Worm (Caenorhabditis elegans): ENCODE measurements around the gene F46C3.7.
A peak's percentile ranks its signal among the peaks of the same experiment; 100 is the strongest.
"Not testable (repeated sequence)": the region's sequence is repeated elsewhere in the genome, so short reads cannot be mapped to it uniquely, and the experiment has no call there.

F46C3.7 gene

ce11 chrX:11439740-11440139 lies at the start of gene F46C3.7:
Gene F46C3.7, plus strand, starts transcription at chrX:11440040.
- TF ChIP-seq nhr-237 (tag; optimal IDR thresholded peaks at IDR 0.05); nhr-76 (tag; optimal IDR thresholded peaks at IDR 0.05); unc-62 (GFP tag; optimal IDR thresholded peaks at IDR 0.05): not testable (repeated sequence)

- TF ChIP-seq ham-2 (GFP tag; optimal IDR thresholded peaks at IDR 0.05) (no peak), elt-1 (tag; optimal IDR thresholded peaks at IDR 0.05; ENCODE audit: borderline replicate concordance, insufficient read depth) (no peak), flh-1 (GFP tag; optimal IDR thresholded peaks at IDR 0.05) (no peak), nhr-2 (tag; optimal IDR thresholded peaks at IDR 0.05) (no peak), pha-4 (tag; optimal IDR thresholded peaks at IDR 0.05) (no peak), hlh-1 (tag; optimal IDR thresholded peaks at IDR 0.05) (no peak), mab-5 (tag; optimal IDR thresholded peaks at IDR 0.05) (no peak), nhr-76 (tag; optimal IDR thresholded peaks at IDR 0.05) (no peak)
Observed at ce11 chrX:11392924-11393323, 46.9 kb upstream of the F46C3.7 start, which contains the start of gene prx-12. Gene prx-12, plus strand, starts transcription at chrX:11393294.

ce11 chrX:11400467-11401184 lies 39.2 kb upstream of the F46C3.7 start:
- TF ChIP-seq nhr-12 (tag; optimal IDR thresholded peaks at IDR 0.05), result no peak
- no peak for TF ChIP-seq ceh-43 (GFP tag; optimal IDR thresholded peaks at IDR 0.05)
- TF ChIP-seq unc-39 (tag; optimal IDR thresholded peaks at IDR 0.05), result no peak
- TF ChIP-seq zip-8 (tag; optimal IDR thresholded peaks at IDR 0.05), result no peak
- no peak for TF ChIP-seq lsy-2 (tag; optimal IDR thresholded peaks at IDR 0.05)
- no peak for TF ChIP-seq ham-2 (GFP tag; optimal IDR thresholded peaks at IDR 0.05)
- no peak for TF ChIP-seq cnd-1 (tag; optimal IDR thresholded peaks at IDR 0.05)
- TF ChIP-seq flh-1 (GFP tag; optimal IDR thresholded peaks at IDR 0.05), result no peak
- no peak for TF ChIP-seq nhr-76 (tag; optimal IDR thresholded peaks at IDR 0.05)
- TF ChIP-seq elt-1 (tag; optimal IDR thresholded peaks at IDR 0.05; ENCODE audit: borderline replicate concordance, insufficient read depth), result no peak
- no peak for TF ChIP-seq ces-1 (GFP tag; optimal IDR thresholded peaks at IDR 0.05)
- no peak for TF ChIP-seq blmp-1 (tag; optimal IDR thresholded peaks at IDR 0.05)
- TF ChIP-seq mls-2 (tag; optimal IDR thresholded peaks at IDR 0.05), result no peak
- TF ChIP-seq M03D4.4 (tag; optimal IDR thresholded peaks at IDR 0.05), result no peak

ce11 chrX:11405908-11406307 lies 33.9 kb upstream of the F46C3.7 start, which contains the start of gene slo-2:
Gene slo-2, minus strand, starts transcription at chrX:11405931.
- TF ChIP-seq ham-2 (GFP tag; optimal IDR thresholded peaks at IDR 0.05), result no peak
- no peak for TF ChIP-seq mab-5 (tag; optimal IDR thresholded peaks at IDR 0.05)
- TF ChIP-seq tbx-8 (GFP tag; optimal IDR thresholded peaks at IDR 0.05), result no peak
- TF ChIP-seq ces-1 (GFP tag; optimal IDR thresholded peaks at IDR 0.05), result peak; percentile 89
- no peak for TF ChIP-seq elt-3 (tag; optimal IDR thresholded peaks at IDR 0.05)
- TF ChIP-seq M03D4.4 (tag; optimal IDR thresholded peaks at IDR 0.05), result no peak
- no peak for TF ChIP-seq ceh-39 (tag; optimal IDR thresholded peaks at IDR 0.05)

- TF ChIP-seq nhr-2 (tag; optimal IDR thresholded peaks at IDR 0.05) (no peak), ztf-11 (tag; optimal IDR thresholded peaks at IDR 0.05) (no peak), ceh-83 (GFP tag; optimal IDR thresholded peaks at IDR 0.05) (no peak), mab-5 (tag; optimal IDR thresholded peaks at IDR 0.05) (no peak), bed-3 (GFP tag; optimal IDR thresholded peaks at IDR 0.05) (no peak), nhr-237 (tag; optimal IDR thresholded peaks at IDR 0.05) (no peak), nhr-12 (tag; optimal IDR thresholded peaks at IDR 0.05) (no peak), blmp-1 (tag; optimal IDR thresholded peaks at IDR 0.05) (no peak), ceh-43 (GFP tag; optimal IDR thresholded peaks at IDR 0.05) (no peak), zip-8 (tag; optimal IDR thresholded peaks at IDR 0.05) (no peak)
Observed at ce11 chrX:11406784-11407183, 33.1 kb upstream of the F46C3.7 start.

ce11 chrX:11407682-11408335 lies 32.0 kb upstream of the F46C3.7 start, which contains the start of gene F08B12.4:
Gene F08B12.4, minus strand, starts transcription at chrX:11407732.
- TF ChIP-seq sem-2 (GFP tag; optimal IDR thresholded peaks at IDR 0.05) (no peak), drap-1 (GFP tag; optimal IDR thresholded peaks at IDR 0.05) (no peak), hlh-1 (tag; optimal IDR thresholded peaks at IDR 0.05) (no peak), nhr-2 (tag; optimal IDR thresholded peaks at IDR 0.05) (no peak), zip-8 (tag; optimal IDR thresholded peaks at IDR 0.05) (no peak), lin-32 (GFP tag; optimal IDR thresholded peaks at IDR 0.05) (no peak), mep-1 (tag; optimal IDR thresholded peaks at IDR 0.05) (no peak), ceh-39 (tag; optimal IDR thresholded peaks at IDR 0.05) (no peak), lsy-2 (tag; optimal IDR thresholded peaks at IDR 0.05) (no peak), mls-2 (tag; optimal IDR thresholded peaks at IDR 0.05) (no peak), blmp-1 (tag; optimal IDR thresholded peaks at IDR 0.05) (no peak), cnd-1 (tag; optimal IDR thresholded peaks at IDR 0.05) (no peak), ces-1 (GFP tag; optimal IDR thresholded peaks at IDR 0.05) (no peak), elt-1 (tag; optimal IDR thresholded peaks at IDR 0.05; ENCODE audit: borderline replicate concordance, insufficient read depth) (no peak), unc-39 (tag; optimal IDR thresholded peaks at IDR 0.05) (no peak)
